Worm (Caenorhabditis elegans) whole organism, young adult: ENCODE measurements around the gene pitr-2.

ENCODE experiments used
- C06A6.2 ChIP-seq: fragments of 200-800 bp; sonication (Bioruptor generic); conservative IDR thresholded peaks from 2 replicates; pipeline ENCODE4 v1.3.6; 2022; ENCODE audit warnings: missing genetic modification characterization, missing compliant biosample characterization
- F10E7.11 ChIP-seq: sonication (generic microtip); optimal IDR thresholded peaks from 2 replicates; lab custom pipeline; 2017; ENCODE audit warnings: mild to moderate bottlenecking, missing genetic modification characterization, moderate library complexity, missing compliant biosample characterization
- F39B2.1 ChIP-seq: fragments of 200-800 bp; sonication (Bioruptor generic); IDR thresholded peaks from 2 replicates; pipeline ENCODE4 v1.3.6; 2022; ENCODE audit warnings: missing genetic modification reagents, missing genetic modification characterization, missing compliant biosample characterization
- F49E8.2 ChIP-seq: sonication (generic microtip); optimal IDR thresholded peaks from 3 replicates; lab custom pipeline; 2017; ENCODE audit warnings: missing genetic modification characterization, mild to moderate bottlenecking, missing compliant biosample characterization, antibody characterized with exemption, moderate library complexity; ENCODE audit not compliant: insufficient read depth
- F55B11.4 ChIP-seq: sonication (generic microtip); optimal IDR thresholded peaks from 2 replicates; lab custom pipeline; 2016; ENCODE audit warnings: missing compliant biosample characterization, missing genetic modification characterization, borderline replicate concordance; ENCODE audit not compliant: insufficient read depth
- F57A8.1 ChIP-seq: fragments of 200-800 bp; sonication (Bioruptor generic); optimal IDR thresholded peaks from 2 replicates; lab custom pipeline; 2018; ENCODE audit warnings: mild to moderate bottlenecking, missing genetic modification characterization, moderate library complexity, missing compliant biosample characterization
- K11D2.4 ChIP-seq: fragments of 200-800 bp; sonication (Bioruptor generic); IDR thresholded peaks from 2 replicates; pipeline ENCODE4 v1.3.6; 2022; ENCODE audit warnings: missing genetic modification reagents, missing genetic modification characterization, missing compliant biosample characterization
- T07F8.4 ChIP-seq: sonication (generic microtip); optimal IDR thresholded peaks from 2 replicates; lab custom pipeline; 2016; ENCODE audit warnings: mild to moderate bottlenecking, missing genetic modification characterization, moderate library complexity, missing compliant biosample characterization
- Y79H2A.3 ChIP-seq: fragments of 200-800 bp; sonication (Bioruptor generic); conservative IDR thresholded peaks from 2 replicates; pipeline ENCODE4 v1.3.6; 2022; ENCODE audit warnings: missing genetic modification reagents, missing genetic modification characterization, missing compliant biosample characterization
- ZK185.1 ChIP-seq: sonication (generic microtip); optimal IDR thresholded peaks from 2 replicates; lab custom pipeline; 2016; ENCODE audit warnings: mild to moderate bottlenecking, missing genetic modification characterization, missing compliant biosample characterization; ENCODE audit not compliant: poor library complexity, severe bottlenecking
- attf-6 ChIP-seq: fragments of 200-800 bp; sonication (Bioruptor generic); IDR thresholded peaks from 2 replicates; pipeline ENCODE4 v1.3.6; 2022; ENCODE audit warnings: missing genetic modification reagents, missing genetic modification characterization, missing compliant biosample characterization
- cebp-1 ChIP-seq, 2 experiments: fragments of 200-800 bp in 1 of 2; sonication (Bioruptor generic) in 1 of 2; sonication (generic microtip) in 1 of 2; IDR thresholded peaks in 1 of 2; optimal IDR thresholded peaks in 1 of 2; 2 replicates each; pipeline versions ENCODE4 v1.3.6 to Lab custom; 2017 to 2022; ENCODE audit warnings: missing compliant biosample characterization in 2 of 2, missing genetic modification characterization in 2 of 2, mild to moderate bottlenecking in 1 of 2, missing genetic modification reagents in 1 of 2, moderate library complexity in 1 of 2
- cebp-2 ChIP-seq: fragments of 200-800 bp; sonication (Bioruptor generic); IDR thresholded peaks from 2 replicates; pipeline ENCODE4 v1.3.6; 2022; ENCODE audit warnings: missing genetic modification characterization, missing compliant biosample characterization
- ceh-100 ChIP-seq: fragments of 200-800 bp; sonication (Bioruptor generic); IDR thresholded peaks from 2 replicates; pipeline ENCODE4 v1.3.6; 2022; ENCODE audit warnings: missing genetic modification reagents, missing genetic modification characterization, missing compliant biosample characterization
- ceh-58 ChIP-seq: fragments of 200-800 bp; sonication (Bioruptor generic); IDR thresholded peaks from 2 replicates; pipeline ENCODE4 v1.3.6; 2022; ENCODE audit warnings: missing genetic modification characterization, missing compliant biosample characterization
- ceh-91 ChIP-seq: fragments of 200-800 bp; sonication (Bioruptor generic); IDR thresholded peaks from 2 replicates; pipeline ENCODE4 v1.3.6; 2022; ENCODE audit warnings: missing genetic modification reagents, missing genetic modification characterization, missing compliant biosample characterization
- chd-7 ChIP-seq: sonication (generic microtip); optimal IDR thresholded peaks from 2 replicates; lab custom pipeline; 2016; ENCODE audit warnings: mild to moderate bottlenecking, missing genetic modification characterization, moderate library complexity, missing compliant biosample characterization
- dpl-1 ChIP-seq: fragments of 150-350 bp; optimal IDR thresholded peaks from 2 replicates; lab custom pipeline; 2014; ENCODE audit warnings: missing biosample characterization, missing genetic modification reagents, missing genetic modification characterization
- egrh-3 ChIP-seq: fragments of 200-800 bp; sonication (Bioruptor generic); IDR thresholded peaks from 2 replicates; pipeline ENCODE4 v1.3.6; 2022; ENCODE audit warnings: missing genetic modification reagents, missing genetic modification characterization, missing compliant biosample characterization
- ets-4 ChIP-seq: fragments of 200-800 bp; sonication (Bioruptor generic); optimal IDR thresholded peaks from 2 replicates; lab custom pipeline; 2018; ENCODE audit warnings: mild to moderate bottlenecking, missing genetic modification characterization, missing compliant biosample characterization
- him-1 ChIP-seq: sonication (generic microtip); optimal IDR thresholded peaks from 2 replicates; lab custom pipeline; 2016; ENCODE audit warnings: missing genotype, missing genetic modification reagents, missing genetic modification characterization, missing compliant biosample characterization
- hlh-12 ChIP-seq: sonication (generic microtip); optimal IDR thresholded peaks from 2 replicates; lab custom pipeline; 2016; ENCODE audit warnings: missing genetic modification characterization, missing compliant biosample characterization
- hlh-26 ChIP-seq: fragments of 200-800 bp; sonication (Bioruptor generic); conservative IDR thresholded peaks from 2 replicates; pipeline ENCODE4 v1.3.6; 2022; ENCODE audit warnings: missing genetic modification reagents, missing genetic modification characterization, missing compliant biosample characterization
- hmg-1.2 ChIP-seq: fragments of 200-800 bp; sonication (Bioruptor generic); IDR thresholded peaks from 2 replicates; pipeline ENCODE4 v1.3.6; 2022; ENCODE audit warnings: missing genetic modification reagents, missing genetic modification characterization, missing compliant biosample characterization
- hmg-20 ChIP-seq: fragments of 200-800 bp; sonication (Bioruptor generic); IDR thresholded peaks from 2 replicates; pipeline ENCODE4 v1.3.6; 2022; ENCODE audit warnings: missing genetic modification reagents, missing genetic modification characterization, missing compliant biosample characterization
- lag-1 ChIP-seq: fragments of 200-800 bp; sonication (Bioruptor generic); IDR thresholded peaks from 2 replicates; pipeline ENCODE4 v1.3.6; 2022; ENCODE audit warnings: missing genetic modification reagents, missing genetic modification characterization, missing compliant biosample characterization
- let-526 ChIP-seq: fragments of 200-800 bp; sonication (Bioruptor generic); IDR thresholded peaks from 2 replicates; pipeline ENCODE4 v1.3.6; 2022; ENCODE audit warnings: missing genetic modification reagents, missing genetic modification characterization, missing compliant biosample characterization
- lin-40 ChIP-seq: sonication (generic microtip); optimal IDR thresholded peaks from 2 replicates; lab custom pipeline; 2016; ENCODE audit warnings: missing genetic modification characterization, mild to moderate bottlenecking, missing compliant biosample characterization, missing genotype, missing genetic modification reagents
- madf-8 ChIP-seq: fragments of 200-800 bp; sonication (Bioruptor generic); conservative IDR thresholded peaks from 2 replicates; pipeline ENCODE4 v1.3.6; 2022; ENCODE audit warnings: missing genetic modification reagents, missing genetic modification characterization, missing compliant biosample characterization
- mcd-1 ChIP-seq: fragments of 200-800 bp; sonication (Bioruptor generic); IDR thresholded peaks from 2 replicates; pipeline ENCODE4 v1.3.6; 2022; ENCODE audit warnings: missing genetic modification reagents, missing genetic modification characterization, missing compliant biosample characterization
- nfya-1 ChIP-seq: sonication (generic microtip); optimal IDR thresholded peaks from 2 replicates; lab custom pipeline; 2017; ENCODE audit warnings: antibody characterized with exemption, missing compliant biosample characterization, missing genetic modification characterization, borderline replicate concordance; ENCODE audit not compliant: insufficient read depth
- nhr-27 ChIP-seq: fragments of 200-800 bp; sonication (Bioruptor generic); optimal IDR thresholded peaks from 2 replicates; lab custom pipeline; 2018; ENCODE audit warnings: mild to moderate bottlenecking, missing genetic modification characterization, moderate library complexity, missing compliant biosample characterization
- nhr-80 ChIP-seq: sonication (generic microtip); optimal IDR thresholded peaks from 2 replicates; lab custom pipeline; 2016; ENCODE audit warnings: missing genetic modification characterization, missing compliant biosample characterization
- pha-4 ChIP-seq: fragments of 150-350 bp; sonication (generic microtip); optimal IDR thresholded peaks from 2 replicates; lab custom pipeline; 2014; ENCODE audit warnings: missing biosample characterization, missing genetic modification reagents, missing genetic modification characterization
- rec-8 ChIP-seq, 2 experiments: sonication (generic microtip); optimal IDR thresholded peaks; 2 replicates each; lab custom pipeline; 2016; ENCODE audit warnings: mild to moderate bottlenecking in 2 of 2, missing genetic modification characterization in 2 of 2, missing genetic modification reagents in 2 of 2, missing genotype in 2 of 2, missing biosample characterization in 1 of 2, missing compliant biosample characterization in 1 of 2, moderate library complexity in 1 of 2
- unc-130 ChIP-seq: sonication (generic microtip); optimal IDR thresholded peaks from 2 replicates; lab custom pipeline; 2016; ENCODE audit warnings: missing genetic modification reagents, missing genetic modification characterization, missing compliant biosample characterization
- xnd-1 ChIP-seq: sonication (generic microtip); optimal IDR thresholded peaks from 2 replicates; lab custom pipeline; 2016; ENCODE audit warnings: missing genotype, missing genetic modification reagents, missing genetic modification characterization, missing compliant biosample characterization
- zim-3 ChIP-seq: sonication (generic microtip); optimal IDR thresholded peaks from 2 replicates; lab custom pipeline; 2017; ENCODE audit warnings: mild to moderate bottlenecking, missing genetic modification characterization, moderate library complexity, missing compliant biosample characterization

pitr-2 gene

ce11 chrV:9137618-9138017 is at the start of gene pitr-2:
Gene pitr-2, minus strand, starts transcription at chrV:9137718.
- TF ChIP-seq F49E8.2 (tag; lab: Kevin White, UChicago) (no peak), unc-130 (no peak), F10E7.11 (tag; lab: Kevin White, UChicago) (no peak), F55B11.4 (tag; lab: Kevin White, UChicago) (no peak), cebp-1 (GFP tag; IDR thresholded peaks at IDR 0.05; lab: Robert Waterston, UW) (no peak), cebp-1 (tag; optimal IDR thresholded peaks at IDR 0.05; lab: Kevin White, UChicago) (no peak), zim-3 (no peak), ets-4 (GFP tag; lab: Kevin White, UChicago) (no peak), lin-40 (tag; lab: Kevin White, UChicago) (no peak), nfya-1 (tag; lab: Kevin White, UChicago) (no peak), F57A8.1 (GFP tag; lab: Kevin White, UChicago) (no peak), F39B2.1 (GFP tag; lab: Robert Waterston, UW) (no peak), pha-4 (no peak), hmg-1.2 (GFP tag; lab: Robert Waterston, UW) (no peak), ceh-91 (GFP tag; lab: Robert Waterston, UW) (no peak), Y79H2A.3 (GFP tag; lab: Robert Waterston, UW) (no peak), ceh-58 (GFP tag; lab: Robert Waterston, UW) (no peak)

DNA sequence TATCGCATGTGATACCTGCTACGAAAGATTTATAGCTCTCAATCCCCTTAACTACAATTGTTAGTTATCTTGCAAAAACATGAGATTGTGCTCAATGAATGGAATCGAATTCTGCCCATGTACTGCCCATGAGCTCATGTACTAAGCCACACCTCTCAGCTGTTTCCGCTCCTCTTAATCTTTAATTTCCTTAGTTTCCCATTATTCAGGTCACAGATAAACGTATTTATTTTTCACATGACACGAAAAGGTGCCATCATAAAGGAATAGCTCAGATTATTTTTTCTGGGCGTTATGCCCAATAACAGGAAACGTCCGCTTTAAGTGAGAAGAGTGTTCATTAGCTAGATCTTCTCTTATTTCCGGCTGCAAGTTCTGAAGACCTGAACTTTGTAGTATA is 48.5 kb upstream of the pitr-2 start:
- TF ChIP-seq ZK185.1 (tag; lab: Kevin White, UChicago) (no peak), nhr-80 (tag; lab: Kevin White, UChicago) (no peak), hmg-20 (GFP tag; lab: Robert Waterston, UW) (no peak), nhr-27 (tag; lab: Kevin White, UChicago) (no peak), hlh-12 (tag; lab: Kevin White, UChicago) (no peak), T07F8.4 (tag; lab: Kevin White, UChicago) (no peak), hlh-26 (GFP tag; lab: Robert Waterston, UW) (no peak), pha-4 (no peak), rec-8 (tag; optimal IDR thresholded peaks at IDR 0.05; lab: Kevin White, UChicago) (no peak), xnd-1 (tag; lab: Kevin White, UChicago) (no peak), egrh-3 (GFP tag; lab: Robert Waterston, UW) (no peak), chd-7 (tag; lab: Kevin White, UChicago) (no peak), lin-40 (tag; lab: Kevin White, UChicago) (no peak), him-1 (tag; lab: Kevin White, UChicago) (no peak), ceh-58 (GFP tag; lab: Robert Waterston, UW) (no peak), C06A6.2 (no peak), K11D2.4 (no peak), ceh-100 (GFP tag; lab: Robert Waterston, UW) (no peak), lag-1 (no peak), let-526 (no peak)

DNA sequence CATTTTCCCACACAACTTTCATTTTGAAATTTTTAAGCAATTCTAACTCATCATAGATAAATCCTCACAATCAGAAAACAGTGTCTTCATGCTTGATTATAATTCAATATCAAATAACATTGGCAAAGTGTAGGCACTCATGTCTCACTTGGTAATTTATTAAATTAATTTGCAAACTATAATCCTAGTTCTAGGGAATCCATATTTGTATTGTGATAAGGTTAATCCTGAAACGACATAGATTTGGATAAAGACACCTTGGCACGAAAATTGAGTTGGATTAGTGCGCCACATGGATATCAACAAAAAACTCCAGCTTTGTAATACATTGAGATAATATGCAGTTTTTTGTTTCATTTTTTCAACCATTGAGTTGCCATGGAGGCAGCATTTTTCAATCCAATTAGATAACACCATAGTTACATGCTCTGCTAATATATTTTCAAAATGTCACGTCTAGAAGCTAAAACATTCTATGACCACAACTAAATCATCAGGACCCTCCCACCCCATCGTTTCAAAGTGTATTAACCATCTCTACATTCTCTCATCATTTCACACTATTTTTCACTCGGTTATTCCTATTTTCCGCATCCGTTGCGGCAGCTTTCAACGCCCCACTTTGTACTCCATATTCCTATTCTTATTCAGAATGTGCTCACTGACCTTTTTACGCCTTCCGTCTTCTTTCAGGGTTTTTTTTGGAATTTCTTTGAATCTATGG is 46.4 kb upstream of the pitr-2 start:
- no peak for TF ChIP-seq dpl-1 (GFP tag; lab: Kevin White, UChicago)
- no peak for TF ChIP-seq egrh-3 (GFP tag; lab: Robert Waterston, UW)
- no peak for TF ChIP-seq cebp-1 (GFP tag; IDR thresholded peaks at IDR 0.05; lab: Robert Waterston, UW)
- no peak for TF ChIP-seq cebp-1 (tag; optimal IDR thresholded peaks at IDR 0.05; lab: Kevin White, UChicago)
- no peak for TF ChIP-seq F39B2.1 (GFP tag; lab: Robert Waterston, UW)
- TF ChIP-seq madf-8 (GFP tag; lab: Robert Waterston, UW): no peak
- no peak for TF ChIP-seq Y79H2A.3 (GFP tag; lab: Robert Waterston, UW)
- no peak for TF ChIP-seq cebp-2 (GFP tag; lab: Robert Waterston, UW)
- TF ChIP-seq mcd-1 (GFP tag; lab: Robert Waterston, UW): no peak
- TF ChIP-seq attf-6 (GFP tag; lab: Robert Waterston, UW): no peak
